Worm (Caenorhabditis elegans): ENCODE data around the gene Y54G11A.3.

Gene Y54G11A.3

DNA sequence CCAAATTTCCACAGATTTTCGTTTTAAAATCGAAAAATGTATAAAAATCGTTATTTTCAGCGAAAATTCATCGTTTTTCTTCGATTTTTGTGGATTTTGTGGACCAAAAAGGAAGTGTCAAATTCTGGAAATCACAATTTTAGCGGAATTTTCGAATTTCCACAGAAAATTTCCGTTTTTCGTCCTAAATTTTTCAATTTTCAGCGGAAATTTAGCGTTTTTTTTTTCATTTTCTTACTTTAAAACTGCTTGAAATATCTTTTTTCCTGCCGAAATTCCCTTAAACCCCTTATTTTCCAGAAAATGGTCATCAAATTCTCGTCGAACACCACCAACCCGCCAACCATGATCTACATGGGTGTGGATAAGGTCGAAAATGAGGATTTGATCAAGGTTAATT lies 24.4 kb upstream of the Y54G11A.3 start, which contains the start of gene Y54G11A.2:
Gene Y54G11A.2, plus strand, starts transcription at position 301 of the 400 bp plus-strand sequence.
- TF ChIP-seq sem-4 (tag; optimal IDR thresholded peaks at IDR 0.05) (no peak), sma-9 (GFP tag; optimal IDR thresholded peaks at IDR 0.05) (no peak), sma-9 (tag; optimal IDR thresholded peaks at IDR 0.05) (no peak), lsy-2 (tag; optimal IDR thresholded peaks at IDR 0.05) (no peak), nhr-6 (tag; optimal IDR thresholded peaks at IDR 0.05) (no peak), ama-1 (optimal IDR thresholded peaks at IDR 0.05) (no peak)

DNA sequence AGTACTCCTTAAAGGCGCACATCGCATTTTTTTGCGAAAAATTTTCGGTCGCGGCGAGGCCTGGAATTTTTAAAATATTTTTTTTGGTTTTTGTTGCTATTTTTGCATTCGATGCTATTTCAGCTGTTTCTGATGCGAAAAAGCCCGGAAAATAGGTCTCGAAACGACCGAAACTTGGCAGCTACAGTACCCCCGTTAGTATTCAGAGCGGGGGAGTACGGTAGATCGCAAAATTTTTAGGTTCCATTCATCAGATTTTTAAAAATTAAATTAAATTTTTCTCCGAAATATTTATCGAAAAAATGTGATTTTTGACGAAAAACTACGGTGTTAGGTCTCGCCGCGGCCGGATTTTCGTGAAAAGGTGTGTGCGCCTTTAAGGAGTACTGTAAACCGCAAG lies 20.6 kb upstream of the Y54G11A.3 start:
- TF ChIP-seq ceh-82 (tag; optimal IDR thresholded peaks at IDR 0.05), result no peak
- no peak for TF ChIP-seq nhr-23 (tag; optimal IDR thresholded peaks at IDR 0.05)
- TF ChIP-seq sma-9 (GFP tag; optimal IDR thresholded peaks at IDR 0.05), result no peak
- no peak for TF ChIP-seq sma-9 (tag; optimal IDR thresholded peaks at IDR 0.05)
- TF ChIP-seq snpc-4 (tag; optimal IDR thresholded peaks at IDR 0.05), result no peak
- no peak for TF ChIP-seq mbf-1 (tag; optimal IDR thresholded peaks at IDR 0.05)

DNA sequence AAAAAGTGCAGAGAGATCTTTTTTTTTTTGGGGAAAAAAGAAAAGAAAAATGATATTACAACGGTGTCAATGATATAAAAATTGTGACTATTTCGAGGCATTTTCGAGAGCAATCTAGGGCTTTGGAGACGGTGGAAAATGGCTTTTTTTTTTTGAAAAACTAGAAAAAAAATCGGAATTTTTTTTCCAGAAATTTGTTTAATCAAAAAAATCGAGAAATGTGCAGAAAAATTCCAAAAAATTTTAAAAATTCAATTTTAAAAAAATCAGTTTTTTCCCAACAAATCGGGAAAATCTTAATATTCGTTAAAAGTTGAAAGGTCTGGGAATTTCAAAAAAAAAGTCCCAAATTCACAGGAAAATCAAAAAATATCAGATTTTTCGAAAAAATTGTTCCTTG lies 19.6 kb upstream of the Y54G11A.3 start, which contains the start of gene Y54G11A.19:
Gene Y54G11A.19, minus strand, starts transcription at position 101 of the 400 bp plus-strand sequence.
- TF ChIP-seq lin-39 (tag; optimal IDR thresholded peaks at IDR 0.05) (no peak), snpc-4 (tag; optimal IDR thresholded peaks at IDR 0.05) (no peak), nhr-129 (tag; optimal IDR thresholded peaks at IDR 0.05) (no peak), elt-3 (tag; optimal IDR thresholded peaks at IDR 0.05) (no peak), nhr-12 (tag; optimal IDR thresholded peaks at IDR 0.05) (no peak), R02D3.7 (tag; optimal IDR thresholded peaks at IDR 0.05) (no peak), mdl-1 (tag; optimal IDR thresholded peaks at IDR 0.05) (no peak), nhr-11 (tag; optimal IDR thresholded peaks at IDR 0.05) (no peak), unc-55 (GFP tag; optimal IDR thresholded peaks at IDR 0.05) (no peak), egl-27 (tag; optimal IDR thresholded peaks at IDR 0.05) (no peak), fos-1 (tag; optimal IDR thresholded peaks at IDR 0.05) (no peak), nhr-10 (tag; optimal IDR thresholded peaks at IDR 0.05) (no peak), ceh-82 (tag; optimal IDR thresholded peaks at IDR 0.05) (no peak), ztf-1 (GFP tag; conservative IDR thresholded peaks at IDR 0.05) (no peak), nhr-77 (tag; optimal IDR thresholded peaks at IDR 0.05) (no peak), dmd-4 (tag; optimal IDR thresholded peaks at IDR 0.05) (no peak), blmp-1 (tag; optimal IDR thresholded peaks at IDR 0.05; ENCODE audit: insufficient read depth) (no peak), lin-11 (tag; optimal IDR thresholded peaks at IDR 0.05) (no peak), lsy-2 (tag; optimal IDR thresholded peaks at IDR 0.05) (no peak), nhr-6 (tag; optimal IDR thresholded peaks at IDR 0.05) (no peak)

DNA sequence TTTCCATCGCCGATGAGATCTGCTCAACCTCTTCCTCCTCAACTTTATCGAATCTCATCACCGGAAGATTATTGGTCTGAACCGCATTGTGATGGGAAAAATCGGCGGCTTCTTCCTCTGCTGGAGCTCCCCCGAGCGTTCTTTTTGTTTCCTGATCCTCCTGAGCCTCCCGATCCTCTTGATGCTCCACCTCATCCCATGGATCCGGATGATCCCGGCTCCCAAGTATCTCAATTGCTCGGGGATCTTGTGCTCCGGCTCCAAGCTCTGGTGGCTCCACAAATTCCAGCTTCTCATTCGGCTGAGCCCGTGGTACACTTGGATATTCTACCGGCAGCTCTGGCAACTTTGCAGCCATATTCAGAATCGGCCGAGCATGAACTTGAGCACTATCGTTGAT lies 18.5 kb upstream of the Y54G11A.3 start:
- TF ChIP-seq lin-11 (tag; optimal IDR thresholded peaks at IDR 0.05) (no peak), nhr-129 (tag; optimal IDR thresholded peaks at IDR 0.05) (no peak), R02D3.7 (tag; optimal IDR thresholded peaks at IDR 0.05) (no peak), alr-1 (tag; optimal IDR thresholded peaks at IDR 0.05) (no peak), nhr-237 (tag; optimal IDR thresholded peaks at IDR 0.05) (no peak), F13H6.1 (tag; optimal IDR thresholded peaks at IDR 0.05) (no peak), ZK546.5 (tag; optimal IDR thresholded peaks at IDR 0.05) (no peak), snpc-4 (tag; optimal IDR thresholded peaks at IDR 0.05) (no peak), ztf-4 (tag; optimal IDR thresholded peaks at IDR 0.05) (no peak), aly-2 (tag; optimal IDR thresholded peaks at IDR 0.05) (no peak), nhr-6 (tag; optimal IDR thresholded peaks at IDR 0.05) (no peak), unc-55 (GFP tag; optimal IDR thresholded peaks at IDR 0.05) (no peak), mab-5 (tag; optimal IDR thresholded peaks at IDR 0.05) (no peak), zag-1 (tag; optimal IDR thresholded peaks at IDR 0.05) (no peak)

DNA sequence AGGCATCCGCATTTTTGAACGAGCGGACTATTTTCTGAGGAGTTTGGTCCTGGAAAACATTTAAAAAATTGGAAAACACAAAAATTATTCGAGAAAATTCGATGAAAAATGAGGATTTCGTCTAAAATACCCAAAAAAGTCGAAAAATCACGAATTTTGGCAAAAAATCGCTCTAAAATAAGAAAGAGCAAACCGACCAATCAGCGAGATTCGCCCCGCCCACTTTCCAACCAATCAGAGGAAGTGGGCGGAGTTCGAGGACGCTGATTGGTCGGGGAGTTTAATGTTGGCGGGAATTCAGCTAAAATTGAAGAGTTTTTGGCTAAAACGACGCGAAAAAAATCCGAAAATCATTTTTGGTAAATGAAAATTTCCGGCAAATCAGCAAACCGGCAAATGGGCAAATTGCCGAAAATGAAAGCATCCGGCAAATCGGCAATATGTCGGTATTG lies 7.3 kb upstream of the Y54G11A.3 start, which contains the start of gene Y54G11A.1:
Gene Y54G11A.1, minus strand, starts transcription at position 51 of the 452 bp plus-strand sequence.
- TF ChIP-seq dmd-4 (tag; optimal IDR thresholded peaks at IDR 0.05), result no peak
- TF ChIP-seq lin-11 (tag; optimal IDR thresholded peaks at IDR 0.05), result no peak
- TF ChIP-seq ztf-11 (tag; optimal IDR thresholded peaks at IDR 0.05), result no peak
- TF ChIP-seq nhr-12 (tag; optimal IDR thresholded peaks at IDR 0.05), result no peak
- TF ChIP-seq sem-4 (tag; optimal IDR thresholded peaks at IDR 0.05), result no peak
- TF ChIP-seq C34F6.9 (tag; optimal IDR thresholded peaks at IDR 0.05), result no peak
- no peak for TF ChIP-seq crh-2 (tag; optimal IDR thresholded peaks at IDR 0.05)
- TF ChIP-seq ceh-82 (tag; optimal IDR thresholded peaks at IDR 0.05), result no peak
- TF ChIP-seq ama-1 (optimal IDR thresholded peaks at IDR 0.05), result no peak
- no peak for TF ChIP-seq R02D3.7 (tag; optimal IDR thresholded peaks at IDR 0.05)
- no peak for TF ChIP-seq ztf-4 (tag; optimal IDR thresholded peaks at IDR 0.05)
- no peak for TF ChIP-seq nhr-23 (tag; optimal IDR thresholded peaks at IDR 0.05)
- no peak for TF ChIP-seq nhr-77 (tag; optimal IDR thresholded peaks at IDR 0.05)
- TF ChIP-seq sma-3 (GFP tag; optimal IDR thresholded peaks at IDR 0.05), result no peak
- TF ChIP-seq F13H6.1 (tag; optimal IDR thresholded peaks at IDR 0.05), result no peak
